Fruit fly (Drosophila melanogaster) whole organism, embryonic: ENCODE results near the gene Kal1.
A peak's percentile ranks its signal among the peaks of the same experiment; 100 is the strongest.

ENCODE experiments used
- CG15269 ChIP-seq: fragments of 200-800 bp; sonication (Bioruptor generic); optimal IDR thresholded peaks from 2 replicates; lab custom pipeline; 2018; ENCODE audit warnings: missing biosample characterization, mild to moderate bottlenecking, missing genetic modification characterization, moderate library complexity
- pzg ChIP-seq: fragments of 200-800 bp; sonication (Bioruptor generic); optimal IDR thresholded peaks from 3 replicates; lab custom pipeline; 2018; ENCODE audit warnings: missing biosample characterization, mild to moderate bottlenecking, missing genetic modification characterization, moderate library complexity

DNA sequence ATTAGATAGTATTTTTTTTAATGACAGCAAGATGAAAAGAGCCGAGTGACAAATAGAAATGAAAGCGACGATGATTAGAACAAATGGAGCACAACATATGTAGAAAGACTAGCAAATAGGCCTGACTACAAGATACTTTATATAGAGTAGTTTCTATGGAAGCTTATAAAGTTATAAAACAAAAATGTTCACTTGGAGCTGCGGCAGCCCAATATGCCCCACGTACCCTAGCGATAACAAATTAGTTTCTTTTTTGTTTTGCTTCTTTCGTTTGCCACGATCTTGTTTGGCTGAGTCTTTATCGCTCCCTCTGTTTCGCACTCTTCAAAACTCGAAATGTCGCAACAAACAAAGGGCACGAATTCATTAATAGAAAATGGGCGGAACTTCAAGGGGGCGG lies 40.5 kb upstream of the Kal1 start:
- TF ChIP-seq pzg (no peak), CG15269 (tag; lab: Kevin White, UChicago) (peak; percentile 57)
